Worm (Caenorhabditis elegans) whole organism, mixed stage, embryonic: ENCODE measurements around the gene Y43F8B.12.

Experiments
- nhr-28 ChIP-seq: fragments of 150-350 bp; optimal IDR thresholded peaks from 2 replicates; lab custom pipeline; 2014; ENCODE audit warnings: missing biosample characterization, missing genetic modification characterization
- ztf-11 ChIP-seq: fragments of 150-350 bp; optimal IDR thresholded peaks from 2 replicates; lab custom pipeline; 2014; ENCODE audit warnings: missing biosample characterization, missing genetic modification characterization

DNA sequence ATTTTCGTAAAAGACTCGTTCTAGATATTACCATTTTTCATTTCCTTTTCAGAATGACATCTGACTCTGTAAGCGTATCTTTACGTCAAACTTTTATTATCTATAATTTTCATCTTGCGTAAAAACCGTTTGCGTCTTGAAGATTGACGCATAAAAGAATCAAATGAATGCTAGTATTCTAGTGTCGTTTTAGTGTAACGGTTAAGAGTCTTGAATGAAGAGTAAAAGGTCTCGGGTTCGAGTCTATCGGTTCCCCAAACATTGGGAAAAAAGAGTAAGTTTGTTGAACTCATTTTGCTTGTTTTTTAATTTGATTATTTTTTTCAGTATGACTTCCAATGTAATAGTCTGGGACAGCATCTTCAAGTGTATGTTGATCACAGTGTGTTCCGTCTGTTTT, 16.3 kb downstream of the Y43F8B.12 start, which contains the start of gene Y43F8B.17:
- no peak for TF ChIP-seq nhr-28 (tag; lab: Kevin White, UChicago)
- no peak for TF ChIP-seq ztf-11 (tag; lab: Kevin White, UChicago)
